Fruit fly (Drosophila melanogaster) whole organism, embryonic: Measurements from ENCODE around the gene Dus1.
A peak's percentile ranks its signal among the peaks of the same experiment; 100 is the strongest.

Experiments used
- Ada2b ChIP-seq: fragments of 200-800 bp; sonication (Bioruptor generic); IDR thresholded peaks from 2 replicates; pipeline ENCODE4 v1.3.6; 2022; ENCODE audit warnings: missing biosample characterization, missing genetic modification characterization
- Awh ChIP-seq: fragments of 200-800 bp; sonication (Bioruptor generic); IDR thresholded peaks from 2 replicates; pipeline ENCODE4, ENCODE4 v1.3.6; 2022; ENCODE audit warnings: missing biosample characterization, missing genetic modification characterization
- BEAF-32 ChIP-seq: fragments of 200-800 bp; sonication (Bioruptor generic); optimal IDR thresholded peaks from 3 replicates; lab custom pipeline; 2017; ENCODE audit warnings: missing biosample characterization, missing genetic modification characterization, mild to moderate bottlenecking, moderate library complexity, missing genetic modification reagents
- Blimp-1 ChIP-seq: fragments of 200-800 bp; sonication (Bioruptor generic); optimal IDR thresholded peaks from 3 replicates; lab custom pipeline; 2018; ENCODE audit warnings: missing biosample characterization, missing genetic modification characterization, mild to moderate bottlenecking, moderate library complexity, missing genetic modification reagents
- CG10147 ChIP-seq: fragments of 200-800 bp; sonication (Bioruptor generic); optimal IDR thresholded peaks from 2 replicates; lab custom pipeline; 2019; ENCODE audit warnings: missing biosample characterization, mild to moderate bottlenecking, missing genetic modification characterization, moderate library complexity
- CG10431 ChIP-seq: fragments of 200-800 bp; sonication (Bioruptor generic); optimal IDR thresholded peaks from 3 replicates; lab custom pipeline; 2018; ENCODE audit warnings: missing biosample characterization, mild to moderate bottlenecking, missing genetic modification characterization
- CG12236 ChIP-seq: fragments of 200-800 bp; sonication (Bioruptor generic); optimal IDR thresholded peaks from 2 replicates; lab custom pipeline; 2016; ENCODE audit warnings: missing biosample characterization, missing genetic modification characterization
- CG14441 ChIP-seq: fragments of 200-800 bp; sonication (Bioruptor generic); IDR thresholded peaks from 2 replicates; pipeline ENCODE4 v1.3.6; 2022; ENCODE audit warnings: missing biosample characterization, missing genetic modification characterization
- CG14965 ChIP-seq: fragments of 200-800 bp; sonication (Bioruptor generic); optimal IDR thresholded peaks from 2 replicates; lab custom pipeline; 2016; ENCODE audit warnings: missing biosample characterization, missing genetic modification characterization, borderline replicate concordance
- CG15601 ChIP-seq: fragments of 200-800 bp; sonication (Bioruptor generic); optimal IDR thresholded peaks from 3 replicates; lab custom pipeline; 2019; ENCODE audit warnings: missing biosample characterization, mild to moderate bottlenecking, missing genetic modification characterization, moderate library complexity
- CG16815 ChIP-seq: fragments of 200-800 bp; sonication (Bioruptor generic); optimal IDR thresholded peaks from 3 replicates; lab custom pipeline; 2017; ENCODE audit warnings: missing biosample characterization, mild to moderate bottlenecking, missing genetic modification characterization
- CG18764 ChIP-seq: fragments of 200-800 bp; sonication (Bioruptor generic); optimal IDR thresholded peaks from 3 replicates; lab custom pipeline; 2016; ENCODE audit warnings: missing biosample characterization, missing genetic modification characterization
- CG2129 ChIP-seq: fragments of 200-800 bp; sonication (Bioruptor generic); IDR thresholded peaks from 2 replicates; pipeline ENCODE4 v1.3.6; 2022; ENCODE audit warnings: missing biosample characterization, missing genetic modification characterization; ENCODE audit not compliant: partially characterized antibody
- CG2202 ChIP-seq: fragments of 200-800 bp; sonication (Bioruptor generic); optimal IDR thresholded peaks from 2 replicates; lab custom pipeline; 2018; ENCODE audit warnings: missing biosample characterization, mild to moderate bottlenecking, missing genetic modification characterization
- CG32767 ChIP-seq: fragments of 200-800 bp; sonication (Bioruptor generic); IDR thresholded peaks from 2 replicates; pipeline ENCODE4 v1.3.6; 2022; ENCODE audit warnings: missing biosample characterization, missing genetic modification characterization
- CG3407 ChIP-seq: fragments of 200-800 bp; sonication (Bioruptor generic); optimal IDR thresholded peaks from 2 replicates; lab custom pipeline; 2018; ENCODE audit warnings: missing biosample characterization, mild to moderate bottlenecking, missing genetic modification characterization
- CG34422 ChIP-seq: fragments of 200-800 bp; sonication (Bioruptor generic); IDR thresholded peaks from 3 replicates; pipeline ENCODE4 v1.3.6; 2022; ENCODE audit warnings: missing biosample characterization, missing genetic modification characterization
- CG4854 ChIP-seq: fragments of 200-800 bp; sonication (Bioruptor generic); optimal IDR thresholded peaks from 2 replicates; lab custom pipeline; 2016; ENCODE audit warnings: missing biosample characterization, missing genetic modification characterization, inconsistent platforms
- CG6272 ChIP-seq: fragments of 200-800 bp; sonication (Bioruptor generic); IDR thresholded peaks from 2 replicates; pipeline ENCODE4 v1.3.6; 2022; ENCODE audit warnings: missing biosample characterization, missing genetic modification characterization
- CG7786 ChIP-seq: fragments of 200-800 bp; sonication (Bioruptor generic); optimal IDR thresholded peaks from 2 replicates; lab custom pipeline; 2016; ENCODE audit warnings: missing biosample characterization, missing genetic modification characterization
- CG8089 ChIP-seq: fragments of 200-800 bp; sonication (Bioruptor generic); optimal IDR thresholded peaks from 3 replicates; lab custom pipeline; 2016; ENCODE audit warnings: missing biosample characterization, missing genetic modification characterization
- CoRest ChIP-seq: fragments of 200-800 bp; sonication (Bioruptor generic); optimal IDR thresholded peaks from 3 replicates; lab custom pipeline; 2018; ENCODE audit warnings: missing biosample characterization, mild to moderate bottlenecking, missing genetic modification characterization, moderate library complexity
- D ChIP-seq, 2 experiments: fragments of 200-800 bp in 1 of 2; fragments of >200 bp in 1 of 2; sonication (Bioruptor generic) in 1 of 2; optimal IDR thresholded peaks; 2 replicates in 1 of 2; 3 replicates in 1 of 2; lab custom pipeline; 2017; ENCODE audit warnings: mild to moderate bottlenecking in 1 of 2, missing biosample characterization in 1 of 2, missing genetic modification characterization in 1 of 2, missing genetic modification reagents in 1 of 2
- Dref ChIP-seq: fragments of 200-800 bp; sonication (Bioruptor generic); IDR thresholded peaks from 2 replicates; pipeline ENCODE4 v1.3.6; 2022; ENCODE audit warnings: missing biosample characterization, missing genetic modification characterization
- Fer1 ChIP-seq: fragments of 200-800 bp; sonication (Bioruptor generic); optimal IDR thresholded peaks from 2 replicates; lab custom pipeline; 2017; ENCODE audit warnings: missing biosample characterization, mild to moderate bottlenecking, missing genetic modification characterization
- HLH4C ChIP-seq: fragments of 200-800 bp; sonication (Bioruptor generic); IDR thresholded peaks from 3 replicates; pipeline ENCODE4 v1.3.6; 2022; ENCODE audit warnings: missing biosample characterization, missing genetic modification characterization; ENCODE audit not compliant: partially characterized antibody
- Hsf ChIP-seq: fragments of 200-800 bp; sonication (Bioruptor generic); optimal IDR thresholded peaks from 3 replicates; lab custom pipeline; 2016; ENCODE audit warnings: missing biosample characterization, missing genetic modification characterization
- Nf-YA ChIP-seq: fragments of 200-800 bp; sonication (Bioruptor generic); IDR thresholded peaks from 2 replicates; pipeline ENCODE4 v1.3.6; 2022; ENCODE audit warnings: missing biosample characterization, missing genetic modification characterization
- Nf-YC ChIP-seq: fragments of 200-800 bp; optimal IDR thresholded peaks from 3 replicates; lab custom pipeline; 2019; ENCODE audit warnings: missing biosample characterization, mild to moderate bottlenecking, missing genetic modification characterization, moderate library complexity
- Opbp ChIP-seq: fragments of 200-800 bp; sonication (Bioruptor generic); IDR thresholded peaks from 3 replicates; pipeline ENCODE4 v1.3.6; 2022; ENCODE audit warnings: missing biosample characterization, missing genetic modification characterization; ENCODE audit not compliant: partially characterized antibody
- Stat92E ChIP-seq, 3 experiments: fragments of >200 bp in 2 of 3; fragments of 200-800 bp in 1 of 3; sonication (Bioruptor generic) in 1 of 3; optimal IDR thresholded peaks; 2 replicates each; lab custom pipeline; 2017 to 2019; ENCODE audit warnings: missing biosample characterization in 3 of 3, missing genetic modification characterization in 3 of 3, mild to moderate bottlenecking in 1 of 3, moderate library complexity in 1 of 3
- Taf1 ChIP-seq: fragments of 200-800 bp; sonication (Bioruptor generic); IDR thresholded peaks from 2 replicates; pipeline ENCODE4 v1.3.6; 2022; ENCODE audit warnings: missing biosample characterization, missing genetic modification characterization
- ap ChIP-seq: fragments of 200-800 bp; sonication (Bioruptor generic); IDR thresholded peaks from 2 replicates; pipeline ENCODE4 v1.3.6; 2022; ENCODE audit warnings: missing biosample characterization, missing genetic modification characterization
- chif ChIP-seq, 2 experiments: fragments of 200-800 bp; sonication (Bioruptor generic); optimal IDR thresholded peaks; 3 replicates each; lab custom pipeline; 2016; ENCODE audit warnings: missing biosample characterization in 2 of 2, missing genetic modification characterization in 2 of 2
- fru ChIP-seq: fragments of >200 bp; optimal IDR thresholded peaks from 2 replicates; lab custom pipeline; 2017
- gcm ChIP-seq: fragments of 200-800 bp; sonication (Bioruptor generic); optimal IDR thresholded peaks from 2 replicates; lab custom pipeline; 2019; ENCODE audit warnings: missing biosample characterization, mild to moderate bottlenecking, missing genetic modification characterization, moderate library complexity
- gro ChIP-seq: fragments of 200-800 bp; sonication (Bioruptor generic); optimal IDR thresholded peaks from 2 replicates; lab custom pipeline; 2016; ENCODE audit warnings: missing biosample characterization, missing genetic modification characterization
- gsb-n ChIP-seq: fragments of 200-800 bp; sonication (Bioruptor generic); optimal IDR thresholded peaks from 3 replicates; lab custom pipeline; 2018; ENCODE audit warnings: missing biosample characterization, mild to moderate bottlenecking, missing genetic modification characterization
- h ChIP-seq: fragments of >200 bp; optimal IDR thresholded peaks from 2 replicates; lab custom pipeline; 2017
- ham ChIP-seq: fragments of 200-800 bp; sonication (Bioruptor generic); IDR thresholded peaks from 2 replicates; pipeline ENCODE4 v1.3.6; 2022; ENCODE audit warnings: missing biosample characterization, missing genetic modification characterization
- her ChIP-seq: fragments of 200-800 bp; sonication (Bioruptor generic); optimal IDR thresholded peaks from 2 replicates; lab custom pipeline; 2016; ENCODE audit warnings: missing biosample characterization, missing genetic modification characterization
- ind ChIP-seq: fragments of 200-800 bp; sonication (Bioruptor generic); optimal IDR thresholded peaks from 3 replicates; lab custom pipeline; 2016; ENCODE audit warnings: missing biosample characterization, missing genetic modification characterization
- oc ChIP-seq: fragments of 200-800 bp; sonication (Bioruptor generic); optimal IDR thresholded peaks from 2 replicates; lab custom pipeline; 2018; ENCODE audit warnings: missing biosample characterization, mild to moderate bottlenecking, missing genetic modification characterization, moderate library complexity
- org-1 ChIP-seq: fragments of 200-800 bp; sonication (Bioruptor generic); optimal IDR thresholded peaks from 2 replicates; lab custom pipeline; 2017; ENCODE audit warnings: missing biosample characterization, missing genetic modification characterization
- pnt ChIP-seq: fragments of 200-800 bp; sonication (Bioruptor generic); optimal IDR thresholded peaks from 3 replicates; lab custom pipeline; 2016; ENCODE audit warnings: missing biosample characterization, missing genetic modification characterization
- pum ChIP-seq: fragments of 200-800 bp; sonication (Bioruptor generic); optimal IDR thresholded peaks from 2 replicates; lab custom pipeline; 2016; ENCODE audit warnings: missing biosample characterization, missing genetic modification characterization
- ro ChIP-seq: fragments of 200-800 bp; sonication (Bioruptor generic); IDR thresholded peaks from 2 replicates; pipeline ENCODE4 v1.3.6; 2022; ENCODE audit warnings: missing biosample characterization, missing genetic modification characterization
- run ChIP-seq: fragments of 200-800 bp; sonication (Bioruptor generic); optimal IDR thresholded peaks from 3 replicates; lab custom pipeline; 2018; ENCODE audit warnings: missing biosample characterization, mild to moderate bottlenecking, missing genetic modification characterization
- tin ChIP-seq: fragments of 200-800 bp; sonication (Bioruptor generic); optimal IDR thresholded peaks from 3 replicates; lab custom pipeline; 2016; ENCODE audit warnings: missing biosample characterization, missing genetic modification characterization
- tll ChIP-seq, 2 experiments: fragments of 200-800 bp in 1 of 2; fragments of >200 bp in 1 of 2; sonication (Bioruptor generic) in 1 of 2; optimal IDR thresholded peaks; 2 replicates each; lab custom pipeline; 2017 to 2019; ENCODE audit warnings: missing biosample characterization in 2 of 2, missing genetic modification characterization in 2 of 2, mild to moderate bottlenecking in 1 of 2, moderate library complexity in 1 of 2
- tup ChIP-seq: fragments of 200-800 bp; sonication (Bioruptor generic); optimal IDR thresholded peaks from 2 replicates; lab custom pipeline; 2016; ENCODE audit warnings: missing biosample characterization, mild to moderate bottlenecking, missing genetic modification characterization, moderate library complexity

Dus1 gene

dm6 chr2L:286421-286820 is 14.9 kb upstream of the Dus1 start (continued):
- TF ChIP-seq BEAF-32, result no peak
- TF ChIP-seq CG3407 (GFP tag; lab: Kevin White, UChicago), result no peak
- TF ChIP-seq gsb-n (tag; lab: Kevin White, UChicago), result no peak
- no peak for TF ChIP-seq h (lab: Kevin White, UChicago)
- TF ChIP-seq tup (GFP tag; lab: Kevin White, UChicago), result peak; percentile 39
- TF ChIP-seq fru (lab: Kevin White, UChicago), result no peak
- peak; percentile 29 for TF ChIP-seq CG18764
- no peak for TF ChIP-seq Nf-YA (GFP tag; lab: Robert Waterston, UW)
- TF ChIP-seq CG2129, result no peak
- no peak for TF ChIP-seq CG10431 (GFP tag; lab: Kevin White, UChicago)
- peak; percentile 78 for TF ChIP-seq gro (GFP tag; lab: Kevin White, UChicago)
- TF ChIP-seq org-1 (GFP tag; lab: Kevin White, UChicago), result peak; percentile 49
- peak; percentile 80 for TF ChIP-seq Fer1 (GFP tag; lab: Kevin White, UChicago)
- TF ChIP-seq D (optimal IDR thresholded peaks at IDR 0.05; lab: Kevin White, UChicago), result no peak
- no peak for TF ChIP-seq D (GFP tag; optimal IDR thresholded peaks at IDR 0.05; lab: Kevin White, UChicago)
- TF ChIP-seq CG16815 (GFP tag; lab: Kevin White, UChicago), result no peak
- peak; percentile 6 for TF ChIP-seq CG4854 (GFP tag; lab: Kevin White, UChicago)
- peak; percentile 41 to 56 for TF ChIP-seq chif (GFP tag; optimal IDR thresholded peaks at IDR 0.05; lab: Kevin White, UChicago)
- no peak for TF ChIP-seq Stat92E (GFP tag; optimal IDR thresholded peaks at IDR 0.05; lab: Kevin White, UChicago)
- TF ChIP-seq Taf1 (GFP tag; lab: Robert Waterston, UW), result peak; percentile 75
- peak; percentile 35; the same call in 1 of the 2 replicates for TF ChIP-seq CG6272 (GFP tag; lab: Robert Waterston, UW)
- no peak for TF ChIP-seq CG14965 (GFP tag; lab: Kevin White, UChicago)
- TF ChIP-seq CG32767, result no peak
- peak; percentile 51 for TF ChIP-seq pum (GFP tag; lab: Kevin White, UChicago)
- peak; percentile 66 for TF ChIP-seq Hsf (GFP tag; lab: Kevin White, UChicago)
- peak; percentile 53; the same call in 1 of the 2 replicates for TF ChIP-seq Awh (GFP tag; lab: Robert Waterston, UW)
- TF ChIP-seq ham (GFP tag; lab: Robert Waterston, UW), result no peak; the same call in 1 of the 2 replicates
- peak; percentile 31 for TF ChIP-seq CoRest (tag; lab: Kevin White, UChicago)
- TF ChIP-seq CG14441, result peak; percentile 77
- TF ChIP-seq Nf-YC (tag; lab: Kevin White, UChicago), result no peak
- peak; percentile 87 for TF ChIP-seq her (GFP tag; lab: Kevin White, UChicago)
- TF ChIP-seq CG8089 (GFP tag; lab: Kevin White, UChicago), result peak; percentile 13
- TF ChIP-seq Dref (GFP tag; lab: Robert Waterston, UW), result peak; percentile 37
- TF ChIP-seq CG7786 (GFP tag; lab: Kevin White, UChicago), result peak; percentile 78
- no peak for TF ChIP-seq CG10147 (GFP tag; lab: Kevin White, UChicago)
- peak; percentile 65 for TF ChIP-seq CG34422 (GFP tag; lab: Robert Waterston, UW)
- no peak for TF ChIP-seq CG2202
- TF ChIP-seq CG12236 (GFP tag; lab: Kevin White, UChicago), result no peak
- TF ChIP-seq ro, result no peak
- TF ChIP-seq gcm, result no peak
- TF ChIP-seq Ada2b, result peak; percentile 67
- peak; percentile 63 for TF ChIP-seq Blimp-1
- TF ChIP-seq ind (GFP tag; lab: Kevin White, UChicago), result peak; percentile 78
- peak; percentile 61 for TF ChIP-seq tin (GFP tag; lab: Kevin White, UChicago)
- TF ChIP-seq Opbp (GFP tag; lab: Robert Waterston, UW), result no peak
- peak; percentile 42 for TF ChIP-seq run
- no peak for TF ChIP-seq CG15601 (tag; lab: Kevin White, UChicago)
- TF ChIP-seq tll (GFP tag; optimal IDR thresholded peaks at IDR 0.05; lab: Kevin White, UChicago), result no peak
- TF ChIP-seq oc, result peak; percentile 27
- peak; percentile 46 for TF ChIP-seq ap
- no peak for TF ChIP-seq HLH4C (GFP tag; lab: Robert Waterston, UW)
- peak; percentile 50 for TF ChIP-seq pnt
